Fruit fly (Drosophila melanogaster) whole organism, embryonic: ENCODE results near the gene CG34384.
A peak's percentile ranks its signal among the peaks of the same experiment; 100 is the strongest.

Experiments
- Abd-B ChIP-seq: fragments of 200-800 bp; sonication (Bioruptor generic); optimal IDR thresholded peaks from 2 replicates; lab custom pipeline; 2018; ENCODE audit warnings: missing biosample characterization, mild to moderate bottlenecking, missing genetic modification characterization, moderate library complexity
- BEAF-32 ChIP-seq: fragments of 200-800 bp; sonication (Bioruptor generic); optimal IDR thresholded peaks from 3 replicates; lab custom pipeline; 2017; ENCODE audit warnings: missing biosample characterization, missing genetic modification characterization, mild to moderate bottlenecking, moderate library complexity, missing genetic modification reagents
- CG11093 ChIP-seq: fragments of 200-800 bp; sonication (Bioruptor generic); IDR thresholded peaks from 3 replicates; pipeline ENCODE4 v1.3.6; 2022; ENCODE audit warnings: missing biosample characterization, missing genetic modification characterization
- CG11247 ChIP-seq: fragments of 200-800 bp; sonication (Bioruptor generic); IDR thresholded peaks from 2 replicates; pipeline ENCODE4 v1.3.6; 2022; ENCODE audit warnings: missing biosample characterization, missing genetic modification characterization
- CG11398 ChIP-seq: fragments of 200-800 bp; sonication (Bioruptor generic); optimal IDR thresholded peaks from 2 replicates; lab custom pipeline; 2016; ENCODE audit warnings: missing biosample characterization, missing genetic modification characterization
- CG12071 ChIP-seq: fragments of 200-800 bp; sonication (Bioruptor generic); optimal IDR thresholded peaks from 3 replicates; lab custom pipeline; 2018; ENCODE audit warnings: missing biosample characterization, mild to moderate bottlenecking, missing genetic modification characterization
- CG12391 ChIP-seq: fragments of 200-800 bp; sonication (Bioruptor generic); optimal IDR thresholded peaks from 3 replicates; lab custom pipeline; 2018; ENCODE audit warnings: missing biosample characterization, mild to moderate bottlenecking, missing genetic modification characterization, moderate library complexity
- CG13424 ChIP-seq: fragments of 200-800 bp; sonication (Bioruptor generic); optimal IDR thresholded peaks from 2 replicates; lab custom pipeline; 2019; ENCODE audit warnings: missing biosample characterization, mild to moderate bottlenecking, missing genetic modification characterization, moderate library complexity
- CG13624 ChIP-seq: fragments of 200-800 bp; sonication (Bioruptor generic); optimal IDR thresholded peaks from 2 replicates; lab custom pipeline; 2016; ENCODE audit warnings: missing biosample characterization, missing genetic modification characterization
- CG13775 ChIP-seq: fragments of 200-800 bp; sonication (Bioruptor generic); optimal IDR thresholded peaks from 3 replicates; lab custom pipeline; 2017; ENCODE audit warnings: missing biosample characterization, mild to moderate bottlenecking, missing genetic modification characterization
- CG15601 ChIP-seq: fragments of 200-800 bp; sonication (Bioruptor generic); optimal IDR thresholded peaks from 3 replicates; lab custom pipeline; 2019; ENCODE audit warnings: missing biosample characterization, mild to moderate bottlenecking, missing genetic modification characterization, moderate library complexity
- CG16815 ChIP-seq: fragments of 200-800 bp; sonication (Bioruptor generic); optimal IDR thresholded peaks from 3 replicates; lab custom pipeline; 2017; ENCODE audit warnings: missing biosample characterization, mild to moderate bottlenecking, missing genetic modification characterization
- CG17829 ChIP-seq: fragments of 200-800 bp; optimal IDR thresholded peaks from 2 replicates; lab custom pipeline; 2019; ENCODE audit warnings: missing biosample characterization, mild to moderate bottlenecking, missing genetic modification characterization, moderate library complexity
- CG31224 ChIP-seq: fragments of 200-800 bp; sonication (Bioruptor generic); IDR thresholded peaks from 2 replicates; pipeline ENCODE4 v1.3.6; 2022; ENCODE audit warnings: missing biosample characterization, missing genetic modification characterization
- CG4617 ChIP-seq: fragments of 200-800 bp; sonication (Bioruptor generic); optimal IDR thresholded peaks from 3 replicates; lab custom pipeline; 2016; ENCODE audit warnings: missing biosample characterization, missing genetic modification characterization, borderline replicate concordance
- CG7745 ChIP-seq: fragments of 200-800 bp; sonication (Bioruptor generic); optimal IDR thresholded peaks from 2 replicates; lab custom pipeline; 2018; ENCODE audit warnings: missing biosample characterization, mild to moderate bottlenecking, missing genetic modification characterization, moderate library complexity
- CG8089 ChIP-seq: fragments of 200-800 bp; sonication (Bioruptor generic); optimal IDR thresholded peaks from 3 replicates; lab custom pipeline; 2016; ENCODE audit warnings: missing biosample characterization, missing genetic modification characterization
- CG8388 ChIP-seq: fragments of 200-800 bp; sonication (Bioruptor generic); optimal IDR thresholded peaks from 2 replicates; lab custom pipeline; 2019; ENCODE audit warnings: missing biosample characterization, mild to moderate bottlenecking, missing genetic modification characterization, moderate library complexity
- CTCF ChIP-seq: fragments of 200-800 bp; sonication (Bioruptor generic); optimal IDR thresholded peaks from 2 replicates; lab custom pipeline; 2017; ENCODE audit warnings: missing biosample characterization, mild to moderate bottlenecking, missing genetic modification characterization, moderate library complexity
- Deaf1 ChIP-seq: fragments of 200-800 bp; optimal IDR thresholded peaks from 3 replicates; lab custom pipeline; 2019; ENCODE audit warnings: missing biosample characterization, mild to moderate bottlenecking, missing genetic modification characterization, moderate library complexity
- HLH54F ChIP-seq: fragments of 200-800 bp; sonication (Bioruptor generic); optimal IDR thresholded peaks from 3 replicates; lab custom pipeline; 2016; ENCODE audit warnings: missing biosample characterization, missing genetic modification characterization
- Med ChIP-seq: fragments of 200-800 bp; sonication (Bioruptor generic); peaks from one replicate; lab custom pipeline; 2016; ENCODE audit warnings: missing biosample characterization, missing genetic modification characterization, mild to moderate bottlenecking, inconsistent platforms, moderate library complexity
- NC2α ChIP-seq: fragments of 200-800 bp; sonication (Bioruptor generic); optimal IDR thresholded peaks from 2 replicates; lab custom pipeline; 2016; ENCODE audit warnings: missing biosample characterization, missing genetic modification characterization
- Scr ChIP-seq: fragments of 200-800 bp; sonication (Bioruptor generic); IDR thresholded peaks from 2 replicates; pipeline ENCODE4 v1.3.6; 2022; ENCODE audit warnings: missing biosample characterization, missing genetic modification characterization; ENCODE audit not compliant: partially characterized antibody
- Six4 ChIP-seq: fragments of 200-800 bp; sonication (Bioruptor generic); optimal IDR thresholded peaks from 2 replicates; lab custom pipeline; 2016; ENCODE audit warnings: missing biosample characterization, missing genetic modification characterization
- Taf1 ChIP-seq: fragments of 200-800 bp; sonication (Bioruptor generic); IDR thresholded peaks from 2 replicates; pipeline ENCODE4 v1.3.6; 2022; ENCODE audit warnings: missing biosample characterization, missing genetic modification characterization
- YL-1 ChIP-seq: fragments of 200-800 bp; sonication (Bioruptor generic); optimal IDR thresholded peaks from 3 replicates; lab custom pipeline; 2017; ENCODE audit warnings: missing biosample characterization, mild to moderate bottlenecking, missing genetic modification characterization
- abd-A ChIP-seq: fragments of 200-800 bp; sonication (Bioruptor generic); optimal IDR thresholded peaks from 3 replicates; lab custom pipeline; 2019; ENCODE audit warnings: missing biosample characterization, mild to moderate bottlenecking, missing genetic modification characterization, moderate library complexity
- amos ChIP-seq: fragments of 200-800 bp; sonication (Bioruptor generic); IDR thresholded peaks from 2 replicates; pipeline ENCODE4 v1.3.6; 2022; ENCODE audit warnings: missing biosample characterization, missing genetic modification characterization; ENCODE audit not compliant: partially characterized antibody
- bcd ChIP-seq: fragments of 200-800 bp; sonication (Bioruptor generic); optimal IDR thresholded peaks from 2 replicates; lab custom pipeline; 2017; ENCODE audit warnings: missing biosample characterization, mild to moderate bottlenecking, missing genetic modification characterization
- caup ChIP-seq: fragments of 200-800 bp; sonication (Bioruptor generic); optimal IDR thresholded peaks from 3 replicates; lab custom pipeline; 2017; ENCODE audit warnings: missing biosample characterization, mild to moderate bottlenecking, missing genetic modification characterization, moderate library complexity; ENCODE audit not compliant: severe bottlenecking
- chinmo ChIP-seq: fragments of 200-800 bp; sonication (Bioruptor generic); IDR thresholded peaks from 4 replicates; pipeline ENCODE4 v1.3.6; 2022; ENCODE audit warnings: missing biosample characterization, missing genetic modification characterization; ENCODE audit not compliant: partially characterized antibody
- crp ChIP-seq, 2 experiments: fragments of 200-800 bp; sonication (Bioruptor generic); optimal IDR thresholded peaks; 2 replicates in 1 of 2; 3 replicates in 1 of 2; lab custom pipeline; 2017; ENCODE audit warnings: missing biosample characterization in 2 of 2, missing genetic modification characterization in 2 of 2, mild to moderate bottlenecking in 1 of 2, moderate library complexity in 1 of 2
- dm ChIP-seq: fragments of 200-800 bp; sonication (Bioruptor generic); optimal IDR thresholded peaks from 3 replicates; lab custom pipeline; 2016; ENCODE audit warnings: missing biosample characterization, missing genetic modification characterization
- dmrt99B ChIP-seq: fragments of 200-800 bp; sonication (Bioruptor generic); optimal IDR thresholded peaks from 2 replicates; lab custom pipeline; 2018; ENCODE audit warnings: missing biosample characterization, mild to moderate bottlenecking, missing genetic modification characterization, moderate library complexity
- emc ChIP-seq: fragments of 200-800 bp; sonication (Bioruptor generic); optimal IDR thresholded peaks from 2 replicates; lab custom pipeline; 2016; ENCODE audit warnings: missing biosample characterization, missing genetic modification characterization
- gfzf ChIP-seq: fragments of 200-800 bp; sonication (Bioruptor generic); optimal IDR thresholded peaks from 2 replicates; lab custom pipeline; 2016; ENCODE audit warnings: missing biosample characterization, mild to moderate bottlenecking, missing genetic modification characterization, moderate library complexity
- jumu ChIP-seq: fragments of 200-800 bp; sonication (Bioruptor generic); optimal IDR thresholded peaks from 3 replicates; lab custom pipeline; 2016; ENCODE audit warnings: missing biosample characterization, missing genetic modification characterization
- luna ChIP-seq: fragments of 200-800 bp; sonication (Bioruptor generic); optimal IDR thresholded peaks from 2 replicates; lab custom pipeline; 2016; ENCODE audit warnings: missing biosample characterization, missing genetic modification characterization
- otp ChIP-seq: fragments of 200-800 bp; sonication (Bioruptor generic); IDR thresholded peaks from 3 replicates; pipeline ENCODE4, ENCODE4 v1.3.6; 2022; ENCODE audit warnings: missing biosample characterization, missing genetic modification characterization
- pb ChIP-seq: fragments of 200-800 bp; sonication (Bioruptor generic); optimal IDR thresholded peaks from 3 replicates; lab custom pipeline; 2016; ENCODE audit warnings: missing biosample characterization, missing genetic modification characterization
- pita ChIP-seq: fragments of 200-800 bp; sonication (Bioruptor generic); optimal IDR thresholded peaks from 2 replicates; lab custom pipeline; 2017; ENCODE audit warnings: missing biosample characterization, mild to moderate bottlenecking, missing genetic modification characterization
- scrt ChIP-seq: fragments of 200-800 bp; sonication (Bioruptor generic); optimal IDR thresholded peaks from 2 replicates; lab custom pipeline; 2018; ENCODE audit warnings: missing biosample characterization, mild to moderate bottlenecking, missing genetic modification characterization, moderate library complexity
- sd ChIP-seq: fragments of 200-800 bp; sonication (Bioruptor generic); optimal IDR thresholded peaks from 3 replicates; lab custom pipeline; 2018; ENCODE audit warnings: missing biosample characterization, mild to moderate bottlenecking, missing genetic modification characterization, moderate library complexity
- sisA ChIP-seq: fragments of 200-800 bp; sonication (Bioruptor generic); IDR thresholded peaks from 2 replicates; pipeline ENCODE4 v1.3.6; 2022; ENCODE audit warnings: missing biosample characterization, missing genetic modification characterization
- sna ChIP-seq: fragments of 200-800 bp; sonication (Bioruptor generic); IDR thresholded peaks from 2 replicates; pipeline ENCODE4 v1.3.6; 2022; ENCODE audit warnings: missing biosample characterization, missing genetic modification characterization; ENCODE audit not compliant: partially characterized antibody
- sqz ChIP-seq: fragments of 200-800 bp; sonication (Bioruptor generic); optimal IDR thresholded peaks from 3 replicates; lab custom pipeline; 2018; ENCODE audit warnings: missing biosample characterization, mild to moderate bottlenecking, missing genetic modification characterization
- wek ChIP-seq: fragments of 200-800 bp; sonication (Bioruptor generic); optimal IDR thresholded peaks from 3 replicates; lab custom pipeline; 2018; ENCODE audit warnings: missing biosample characterization, mild to moderate bottlenecking, missing genetic modification characterization, moderate library complexity
- zen ChIP-seq: fragments of 200-800 bp; sonication (Bioruptor generic); optimal IDR thresholded peaks from 3 replicates; lab custom pipeline; 2018; ENCODE audit warnings: missing biosample characterization, mild to moderate bottlenecking, missing genetic modification characterization, moderate library complexity

CG34384 gene

DNA sequence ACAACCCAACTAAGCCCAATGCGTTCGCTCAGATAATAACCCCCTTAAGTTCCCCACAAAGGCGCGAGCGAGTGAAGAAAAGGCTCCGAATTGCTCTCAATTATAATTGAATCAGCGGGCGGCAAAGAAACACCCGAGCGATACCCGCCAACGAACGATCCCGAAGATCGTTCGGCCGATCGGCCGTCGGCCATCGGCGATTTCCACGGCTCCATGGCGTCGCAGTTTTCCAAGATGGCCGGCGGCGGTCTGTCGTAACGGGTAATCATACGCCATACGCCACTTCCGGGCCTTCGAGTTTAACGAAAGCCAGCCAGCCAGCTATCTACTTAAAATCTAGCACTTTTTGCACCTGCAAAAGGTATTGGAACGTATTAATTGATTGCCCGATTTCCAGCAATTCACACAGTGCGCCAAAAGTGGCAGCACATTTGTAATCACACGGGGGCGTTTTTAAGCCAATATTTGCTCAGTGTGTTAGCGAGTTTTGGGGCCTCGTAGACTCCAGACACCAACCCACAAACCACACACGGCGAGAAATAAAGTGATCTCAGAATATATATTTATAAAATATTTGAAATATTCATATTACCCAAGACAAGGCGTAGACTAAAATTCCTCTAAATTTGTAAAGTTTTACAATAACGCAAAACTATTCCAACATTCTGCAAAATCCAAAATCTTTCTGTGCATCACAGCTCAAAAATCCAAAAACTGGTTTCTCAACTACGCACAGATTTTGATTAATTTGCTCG is 78.3 kb downstream of the CG34384 start (continued):
- TF ChIP-seq luna = no peak
- peak; percentile 44 for TF ChIP-seq sd (tag; lab: Kevin White, UChicago)
- TF ChIP-seq sqz (GFP tag; lab: Kevin White, UChicago) = no peak
- TF ChIP-seq abd-A (tag; lab: Kevin White, UChicago) = no peak
- TF ChIP-seq jumu = no peak
- TF ChIP-seq dmrt99B (tag; lab: Kevin White, UChicago) = peak; percentile 48
- no peak for TF ChIP-seq CG4617 (GFP tag; lab: Kevin White, UChicago)
- TF ChIP-seq CG7745 (tag; lab: Kevin White, UChicago) = no peak
- TF ChIP-seq Abd-B (GFP tag; lab: Kevin White, UChicago) = no peak
- no peak for TF ChIP-seq NC2α (GFP tag; lab: Kevin White, UChicago)
- TF ChIP-seq CG12071 (GFP tag; lab: Kevin White, UChicago) = no peak
- peak; percentile 94 for TF ChIP-seq Deaf1 (tag; lab: Kevin White, UChicago)
- no peak for TF ChIP-seq CG13624
- TF ChIP-seq YL-1 (GFP tag; lab: Kevin White, UChicago) = no peak
- TF ChIP-seq CG12391 = no peak
- peak; percentile 62 for TF ChIP-seq Taf1 (GFP tag; lab: Robert Waterston, UW)
- no peak for TF ChIP-seq gfzf (GFP tag; lab: Kevin White, UChicago)
- TF ChIP-seq CG16815 (GFP tag; lab: Kevin White, UChicago) = no peak
- 0 out of 4 replicates have a peak, but pooled peaks have one; percentile 67 for TF ChIP-seq chinmo (GFP tag; lab: Robert Waterston, UW)
- peak; percentile 22 for TF ChIP-seq scrt
- no peak for TF ChIP-seq CTCF (GFP tag; lab: Kevin White, UChicago)
- peak; percentile 4 for TF ChIP-seq CG8388 (GFP tag; lab: Kevin White, UChicago)
- TF ChIP-seq CG11093 (GFP tag; lab: Robert Waterston, UW) = no peak
- TF ChIP-seq caup = peak; percentile 55
- no peak for TF ChIP-seq CG8089 (GFP tag; lab: Kevin White, UChicago)
- TF ChIP-seq BEAF-32 (GFP tag; lab: Kevin White, UChicago) = no peak
- no peak for TF ChIP-seq emc
- peak; percentile 37 for TF ChIP-seq CG13775 (GFP tag; lab: Kevin White, UChicago)
- no peak for TF ChIP-seq otp (GFP tag; lab: Robert Waterston, UW)
- TF ChIP-seq CG15601 (tag; lab: Kevin White, UChicago) = no peak
- TF ChIP-seq pb (GFP tag; lab: Kevin White, UChicago) = no peak
- TF ChIP-seq CG17829 = no peak
- peak; percentile 3 for TF ChIP-seq wek (GFP tag; lab: Kevin White, UChicago)
- TF ChIP-seq Six4 (GFP tag; lab: Kevin White, UChicago) = no peak
- no peak for TF ChIP-seq CG11398 (GFP tag; lab: Kevin White, UChicago)
- peak; percentile 89 for TF ChIP-seq Med
- no peak for TF ChIP-seq Scr (GFP tag; lab: Robert Waterston, UW)
- TF ChIP-seq CG31224 (GFP tag; lab: Robert Waterston, UW) = peak; percentile 36; the same call in 1 of the 2 replicates
- TF ChIP-seq sna (GFP tag; lab: Robert Waterston, UW) = no peak
- peak; percentile 15; the same call in 1 of the 2 replicates for TF ChIP-seq CG11247 (GFP tag; lab: Robert Waterston, UW)
- no peak for TF ChIP-seq dm (GFP tag; lab: Kevin White, UChicago)
- TF ChIP-seq zen (tag; lab: Kevin White, UChicago) = no peak
- TF ChIP-seq sisA (GFP tag; lab: Robert Waterston, UW) = peak; percentile 54; the same call in 1 of the 2 replicates
- TF ChIP-seq HLH54F (GFP tag; lab: Kevin White, UChicago) = no peak
- no peak for TF ChIP-seq crp (GFP tag; optimal IDR thresholded peaks at IDR 0.05; lab: Kevin White, UChicago)
- no peak for TF ChIP-seq amos (GFP tag; lab: Robert Waterston, UW)
- no peak for TF ChIP-seq pita (GFP tag; lab: Kevin White, UChicago)
- peak; percentile 1 for TF ChIP-seq CG13424
- peak; percentile 45 for TF ChIP-seq bcd (GFP tag; lab: Kevin White, UChicago)
